Fruit fly (Drosophila melanogaster) whole organism, wandering third instar larva: ENCODE data around the gene CG5641.

Source experiments
- Dfd ChIP-seq: fragments of >200 bp; optimal IDR thresholded peaks from 2 replicates; lab custom pipeline; 2017; ENCODE audit warnings: missing biosample characterization, missing genetic modification characterization
- Dif ChIP-seq: fragments of 200-275, 200-300 bp; sonication (Bioruptor generic); optimal IDR thresholded peaks from 2 replicates; lab custom pipeline; 2018; ENCODE audit warnings: missing biosample characterization, missing genetic modification characterization; ENCODE audit not compliant: partially characterized antibody
- Jra ChIP-seq: sonication (Bioruptor generic); optimal IDR thresholded peaks from 2 replicates; lab custom pipeline; 2016; ENCODE audit warnings: missing biosample characterization, missing genetic modification characterization
- Sp1 ChIP-seq: fragments of 200-800 bp; sonication (Bioruptor generic); optimal IDR thresholded peaks from 3 replicates; lab custom pipeline; 2019; ENCODE audit warnings: missing biosample characterization, mild to moderate bottlenecking, missing genetic modification characterization, moderate library complexity
- brk ChIP-seq: fragments of 200-800 bp; sonication (Bioruptor generic); optimal IDR thresholded peaks from 2 replicates; lab custom pipeline; 2016; ENCODE audit warnings: missing biosample characterization, mild to moderate bottlenecking, missing genetic modification characterization
- usp ChIP-seq: fragments of >200 bp; optimal IDR thresholded peaks from 2 replicates; lab custom pipeline; 2017; ENCODE audit warnings: missing biosample characterization, missing genetic modification characterization

DNA sequence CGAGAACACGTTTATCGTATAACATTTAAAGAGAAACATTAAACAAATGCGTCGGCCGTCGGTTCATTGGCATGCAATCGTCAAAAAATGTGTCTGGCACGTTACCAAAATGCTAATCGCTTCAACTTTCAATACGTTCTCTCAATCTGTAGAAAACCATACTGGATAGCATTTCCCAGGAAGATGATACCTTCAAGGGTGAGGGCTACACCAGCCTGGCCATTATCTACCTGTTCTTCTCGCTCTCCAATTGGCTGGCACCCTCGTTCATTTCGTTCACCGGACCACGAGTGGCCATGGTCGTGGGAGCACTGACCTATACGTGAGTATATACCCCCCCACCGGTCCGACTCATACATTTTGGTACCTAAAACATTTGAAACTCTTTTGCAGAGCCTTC is 25.4 kb upstream of the CG5641 start:
- TF ChIP-seq usp (GFP tag; lab: Kevin White, UChicago) (no peak), brk (GFP tag; lab: Kevin White, UChicago) (no peak), Sp1 (GFP tag; lab: Kevin White, UChicago) (no peak), Jra (GFP tag; lab: Kevin White, UChicago) (no peak), Dif (GFP tag; lab: Kevin White, UChicago) (no peak), Dfd (GFP tag; lab: Kevin White, UChicago) (no peak)
